Fruit fly (Drosophila melanogaster) Kc167 (cell line): Measurements from ENCODE around the gene CG7742.

Source experiments
- Myc ChIP-seq: fragments of >200 bp; optimal IDR thresholded peaks from 2 replicates; lab custom pipeline; 2017; ENCODE audit warnings: missing external identifiers
- h ChIP-seq: fragments of >200 bp; optimal IDR thresholded peaks from 3 replicates; lab custom pipeline; 2018; ENCODE audit warnings: missing external identifiers
- insv ChIP-seq: fragments of >200 bp; optimal IDR thresholded peaks from 3 replicates; lab custom pipeline; 2018; ENCODE audit warnings: missing external identifiers
- psq ChIP-seq: fragments of >200 bp; optimal IDR thresholded peaks from 2 replicates; lab custom pipeline; 2017; ENCODE audit warnings: missing external identifiers

DNA sequence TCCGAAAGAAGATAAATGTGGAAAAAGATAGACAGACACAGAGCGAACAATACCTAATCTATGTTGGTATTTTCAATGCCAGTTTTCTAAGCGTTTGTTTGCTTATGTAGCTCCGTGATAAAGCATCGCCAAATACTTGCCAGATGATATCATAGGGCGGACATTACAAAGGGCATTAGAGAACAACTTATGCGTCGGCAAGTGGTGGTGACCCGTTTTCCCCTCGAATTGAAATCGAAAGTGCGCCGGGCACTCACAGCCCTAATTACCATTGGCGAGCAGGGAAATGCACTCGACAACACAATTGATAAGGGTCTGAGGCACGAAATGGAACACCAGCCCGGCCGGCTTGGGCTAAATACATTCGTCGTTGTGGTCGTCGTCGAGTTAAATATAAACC is 17.7 kb downstream of the CG7742 start:
- TF ChIP-seq psq (lab: Kevin White, UChicago) (no peak), h (lab: Kevin White, UChicago) (no peak), Myc (no peak), insv (lab: Kevin White, UChicago) (no peak)
